Worm (Caenorhabditis elegans) whole organism, young adult: ENCODE measurements around the gene col-179.

Source experiments
- B0035.1 ChIP-seq: sonication (generic microtip); optimal IDR thresholded peaks from 2 replicates; lab custom pipeline; 2016; ENCODE audit warnings: missing genetic modification characterization, mild to moderate bottlenecking, missing compliant biosample characterization, missing genotype, missing genetic modification reagents
- K11D2.4 ChIP-seq: fragments of 200-800 bp; sonication (Bioruptor generic); IDR thresholded peaks from 2 replicates; pipeline ENCODE4 v1.3.6; 2022; ENCODE audit warnings: missing genetic modification reagents, missing genetic modification characterization, missing compliant biosample characterization
- aptf-2 ChIP-seq: fragments of 200-800 bp; sonication (Bioruptor generic); conservative IDR thresholded peaks from 2 replicates; pipeline ENCODE4 v1.3.6; 2022; ENCODE audit warnings: missing genetic modification reagents, missing genetic modification characterization, missing compliant biosample characterization
- die-1 ChIP-seq: sonication (generic microtip); optimal IDR thresholded peaks from 2 replicates; lab custom pipeline; 2016; ENCODE audit warnings: missing genotype, mild to moderate bottlenecking, missing genetic modification characterization, missing compliant biosample characterization
- dpl-1 ChIP-seq: fragments of 150-350 bp; optimal IDR thresholded peaks from 2 replicates; lab custom pipeline; 2014; ENCODE audit warnings: missing biosample characterization, missing genetic modification reagents, missing genetic modification characterization
- nhr-27 ChIP-seq: fragments of 200-800 bp; sonication (Bioruptor generic); optimal IDR thresholded peaks from 2 replicates; lab custom pipeline; 2018; ENCODE audit warnings: mild to moderate bottlenecking, missing genetic modification characterization, moderate library complexity, missing compliant biosample characterization
- nhr-80 ChIP-seq: sonication (generic microtip); optimal IDR thresholded peaks from 2 replicates; lab custom pipeline; 2016; ENCODE audit warnings: missing genetic modification characterization, missing compliant biosample characterization
- sea-2 ChIP-seq: fragments of 200-800 bp; sonication (Bioruptor generic); IDR thresholded peaks from 2 replicates; pipeline ENCODE4 v1.3.6; 2022; ENCODE audit warnings: missing genetic modification characterization, missing compliant biosample characterization
- zim-3 ChIP-seq: sonication (generic microtip); optimal IDR thresholded peaks from 2 replicates; lab custom pipeline; 2017; ENCODE audit warnings: mild to moderate bottlenecking, missing genetic modification characterization, moderate library complexity, missing compliant biosample characterization

ce11 chrX:11196741-11197140 lies 4.5 kb upstream of the col-179 start, which contains the start of gene C34F6.1:
- no peak for TF ChIP-seq dpl-1 (GFP tag; lab: Kevin White, UChicago)
- TF ChIP-seq die-1 (tag; lab: Kevin White, UChicago): no peak
- no peak for TF ChIP-seq nhr-27
- TF ChIP-seq K11D2.4 (GFP tag; lab: Robert Waterston, UW): no peak
- TF ChIP-seq B0035.1 (tag; lab: Kevin White, UChicago): no peak
- no peak for TF ChIP-seq aptf-2 (GFP tag; lab: Robert Waterston, UW)
- no peak for TF ChIP-seq sea-2
- no peak for TF ChIP-seq nhr-80 (tag; lab: Kevin White, UChicago)
- TF ChIP-seq zim-3 (tag; lab: Kevin White, UChicago): no peak
